Worm (Caenorhabditis elegans): ENCODE results near the gene F54B3.4.

DNA sequence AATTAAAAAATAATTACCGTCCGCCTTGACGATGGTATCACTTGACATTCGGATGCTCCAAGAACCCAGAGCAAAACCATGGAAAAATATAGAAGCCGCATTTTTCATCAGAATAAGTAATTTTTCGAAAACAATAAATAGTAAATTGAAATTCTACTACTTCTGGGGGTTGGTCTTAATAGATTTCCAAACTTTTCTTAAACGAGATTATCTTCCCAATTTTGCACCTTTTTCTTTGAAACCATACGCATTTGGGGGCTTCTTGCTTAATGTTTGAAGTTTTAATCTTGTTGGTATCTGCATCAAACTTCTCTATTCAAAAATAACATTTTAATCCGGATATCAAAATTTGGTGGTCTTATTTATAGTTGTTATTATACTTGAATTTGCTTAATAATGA is 45.1 kb upstream of the F54B3.4 start, which contains the start of gene gcy-5:
- no peak for TF ChIP-seq fkh-6 (tag; optimal IDR thresholded peaks at IDR 0.05)
- TF ChIP-seq unc-86 (tag; optimal IDR thresholded peaks at IDR 0.05): no peak
- TF ChIP-seq pat-9 (tag; optimal IDR thresholded peaks at IDR 0.05): no peak
- no peak for TF ChIP-seq ceh-18 (tag; optimal IDR thresholded peaks at IDR 0.05)
- no peak for TF ChIP-seq odd-2 (tag; optimal IDR thresholded peaks at IDR 0.05)
- no peak for TF ChIP-seq lin-11 (tag; optimal IDR thresholded peaks at IDR 0.05)
- no peak for TF ChIP-seq pha-4 (tag; optimal IDR thresholded peaks at IDR 0.05)
- no peak for TF ChIP-seq zip-5 (tag; optimal IDR thresholded peaks at IDR 0.05)
- TF ChIP-seq fkh-10 (GFP tag; optimal IDR thresholded peaks at IDR 0.05): no peak
- no peak for TF ChIP-seq ets-4 (tag; optimal IDR thresholded peaks at IDR 0.05)
- no peak for TF ChIP-seq pag-3 (tag; optimal IDR thresholded peaks at IDR 0.05; ENCODE audit: borderline replicate concordance)
- TF ChIP-seq hlh-6 (tag; optimal IDR thresholded peaks at IDR 0.05): no peak
- no peak for TF ChIP-seq ama-1 (optimal IDR thresholded peaks at IDR 0.05)
- no peak for TF ChIP-seq ceh-6 (GFP tag; optimal IDR thresholded peaks at IDR 0.05)

Measured in whole organism, late embryonic.